Worm (Caenorhabditis elegans) whole organism, L1 larva: ENCODE results near the gene C25E10.12.

ENCODE experiments used
- C04F5.9 ChIP-seq: sonication (generic microtip); optimal IDR thresholded peaks from 2 replicates; lab custom pipeline; 2016; ENCODE audit warnings: missing genetic modification characterization, missing compliant biosample characterization
- C16A3.4 ChIP-seq: fragments of 150-350 bp; optimal IDR thresholded peaks from 2 replicates; lab custom pipeline; 2014; ENCODE audit warnings: missing biosample characterization, missing genetic modification characterization
- C34B4.2 ChIP-seq: sonication (generic microtip); optimal IDR thresholded peaks from 2 replicates; lab custom pipeline; 2017; ENCODE audit warnings: mild to moderate bottlenecking, missing genetic modification characterization, missing compliant biosample characterization
- F16B12.6 ChIP-seq: fragments of 150-350 bp; optimal IDR thresholded peaks from 2 replicates; lab custom pipeline; 2014; ENCODE audit warnings: missing biosample characterization, missing genetic modification characterization
- aha-1 ChIP-seq: fragments of 150-350 bp; optimal IDR thresholded peaks from 2 replicates; lab custom pipeline; 2014; ENCODE audit warnings: missing biosample characterization, missing genetic modification characterization
- alr-1 ChIP-seq: fragments of 200-800 bp; sonication (Bioruptor generic); optimal IDR thresholded peaks from 2 replicates; lab custom pipeline; 2018; ENCODE audit warnings: borderline replicate concordance, mild to moderate bottlenecking, missing genetic modification characterization, missing compliant biosample characterization
- ama-1 ChIP-seq: fragments of 150-350 bp; optimal IDR thresholded peaks from 2 replicates; lab custom pipeline; 2014
- ceh-90 ChIP-seq: sonication (generic microtip); optimal IDR thresholded peaks from 2 replicates; lab custom pipeline; 2016; ENCODE audit warnings: missing genetic modification characterization, missing compliant biosample characterization
- dsc-1 ChIP-seq: sonication (generic microtip); optimal IDR thresholded peaks from 2 replicates; lab custom pipeline; 2016; ENCODE audit warnings: mild to moderate bottlenecking, missing genetic modification characterization, missing compliant biosample characterization
- efl-3 ChIP-seq: fragments of 200-800 bp; sonication (Bioruptor generic); optimal IDR thresholded peaks from 2 replicates; lab custom pipeline; 2018; ENCODE audit warnings: mild to moderate bottlenecking, missing genetic modification characterization, missing compliant biosample characterization
- egl-13 ChIP-seq: sonication (generic microtip); optimal IDR thresholded peaks from 2 replicates; lab custom pipeline; 2016; ENCODE audit warnings: missing genotype, missing genetic modification reagents, missing genetic modification characterization, missing compliant biosample characterization
- elt-2 ChIP-seq: sonication (generic microtip); optimal IDR thresholded peaks from 2 replicates; lab custom pipeline; 2016; ENCODE audit warnings: missing genetic modification characterization, mild to moderate bottlenecking, inconsistent platforms, missing compliant biosample characterization, missing genetic modification reagents
- elt-3 ChIP-seq, 6 experiments: fragments of 150-350 bp in 1 of 6; sonication (generic microtip); optimal IDR thresholded peaks; 2 replicates each; lab custom pipeline; 2017 to 2018; ENCODE audit warnings: missing biosample characterization in 6 of 6, missing genetic modification characterization in 6 of 6, inconsistent platforms in 1 of 6
- fkh-4 ChIP-seq: sonication (generic microtip); optimal IDR thresholded peaks from 2 replicates; lab custom pipeline; 2016; ENCODE audit warnings: missing compliant biosample characterization, missing genetic modification characterization, borderline replicate concordance
- fkh-8 ChIP-seq: sonication (generic microtip); optimal IDR thresholded peaks from 2 replicates; lab custom pipeline; 2016; ENCODE audit warnings: mild to moderate bottlenecking, missing genetic modification characterization, missing compliant biosample characterization
- fos-1 ChIP-seq: fragments of 150-350 bp; optimal IDR thresholded peaks from 2 replicates; lab custom pipeline; 2014; ENCODE audit warnings: missing biosample characterization, missing genetic modification characterization
- lin-13 ChIP-seq: fragments of 150-350 bp; optimal IDR thresholded peaks from 2 replicates; lab custom pipeline; 2014; ENCODE audit warnings: missing biosample characterization, missing genetic modification reagents, missing genetic modification characterization
- lin-35 ChIP-seq, 2 experiments: fragments of 150-350 bp; optimal IDR thresholded peaks; 2 replicates each; lab custom pipeline; 2014; ENCODE audit warnings: missing biosample characterization in 2 of 2, missing genetic modification characterization in 2 of 2, missing genetic modification reagents in 2 of 2
- mdl-1 ChIP-seq, 2 experiments: fragments of 150-350 bp; optimal IDR thresholded peaks; 2 replicates each; lab custom pipeline; 2014 to 2017; ENCODE audit warnings: missing biosample characterization in 2 of 2, missing genetic modification characterization in 2 of 2, inconsistent platforms in 1 of 2
- mef-2 ChIP-seq: fragments of 150-350 bp; optimal IDR thresholded peaks from 2 replicates; lab custom pipeline; 2014; ENCODE audit warnings: missing biosample characterization, missing genetic modification characterization
- nhr-12 ChIP-seq: sonication (generic microtip); optimal IDR thresholded peaks from 2 replicates; lab custom pipeline; 2017; ENCODE audit warnings: missing biosample characterization, missing genetic modification characterization
- nhr-237 ChIP-seq: fragments of 150-350 bp; optimal IDR thresholded peaks from 2 replicates; lab custom pipeline; 2014; ENCODE audit warnings: missing biosample characterization, missing genetic modification characterization
- nhr-47 ChIP-seq: sonication (generic microtip); optimal IDR thresholded peaks from 2 replicates; lab custom pipeline; 2016; ENCODE audit warnings: mild to moderate bottlenecking, missing genetic modification characterization, moderate library complexity, missing compliant biosample characterization
- nhr-84 ChIP-seq: sonication (generic microtip); optimal IDR thresholded peaks from 2 replicates; lab custom pipeline; 2017; ENCODE audit warnings: missing biosample characterization, missing genetic modification characterization
- pqm-1 ChIP-seq: sonication (generic microtip); optimal IDR thresholded peaks from 3 replicates; lab custom pipeline; 2017; ENCODE audit warnings: missing biosample characterization, missing genetic modification characterization
- rnt-1 ChIP-seq: sonication (generic microtip); optimal IDR thresholded peaks from 2 replicates; lab custom pipeline; 2016; ENCODE audit warnings: mild to moderate bottlenecking, missing genetic modification characterization, moderate library complexity, missing compliant biosample characterization
- snu-23 ChIP-seq: sonication (generic microtip); optimal IDR thresholded peaks from 2 replicates; lab custom pipeline; 2016; ENCODE audit warnings: missing genetic modification characterization, missing compliant biosample characterization
- sox-4 ChIP-seq: sonication (generic microtip); optimal IDR thresholded peaks from 2 replicates; lab custom pipeline; 2016; ENCODE audit warnings: missing genetic modification characterization, missing compliant biosample characterization
- sptf-1 ChIP-seq: fragments of 150-350 bp; optimal IDR thresholded peaks from 2 replicates; lab custom pipeline; 2014; ENCODE audit warnings: missing biosample characterization, missing genetic modification characterization
- swsn-7 ChIP-seq: sonication (generic microtip); optimal IDR thresholded peaks from 2 replicates; lab custom pipeline; 2016; ENCODE audit warnings: missing genetic modification characterization, missing compliant biosample characterization
- tlp-1 ChIP-seq: fragments of 150-350 bp; optimal IDR thresholded peaks from 2 replicates; lab custom pipeline; 2014; ENCODE audit warnings: missing biosample characterization, missing genetic modification characterization
- unc-130 ChIP-seq: fragments of 150-350 bp; optimal IDR thresholded peaks from 2 replicates; lab custom pipeline; 2017; ENCODE audit warnings: missing biosample characterization, missing genetic modification characterization, inconsistent platforms
- unc-30 ChIP-seq: sonication (generic microtip); optimal IDR thresholded peaks from 2 replicates; lab custom pipeline; 2017; ENCODE audit warnings: missing biosample characterization, missing genetic modification characterization
- zag-1 ChIP-seq: fragments of 150-350 bp; optimal IDR thresholded peaks from 2 replicates; lab custom pipeline; 2014; ENCODE audit warnings: missing biosample characterization, missing genetic modification characterization
- ztf-11 ChIP-seq, 2 experiments: sonication (generic microtip); optimal IDR thresholded peaks; 2 replicates each; lab custom pipeline; 2016 to 2017; ENCODE audit warnings: missing genetic modification characterization in 2 of 2, missing biosample characterization in 1 of 2, missing compliant biosample characterization in 1 of 2
- ztf-4 ChIP-seq: fragments of 150-350 bp; optimal IDR thresholded peaks from 2 replicates; lab custom pipeline; 2014; ENCODE audit warnings: missing biosample characterization, missing genetic modification characterization

The C25E10.12 gene

DNA sequence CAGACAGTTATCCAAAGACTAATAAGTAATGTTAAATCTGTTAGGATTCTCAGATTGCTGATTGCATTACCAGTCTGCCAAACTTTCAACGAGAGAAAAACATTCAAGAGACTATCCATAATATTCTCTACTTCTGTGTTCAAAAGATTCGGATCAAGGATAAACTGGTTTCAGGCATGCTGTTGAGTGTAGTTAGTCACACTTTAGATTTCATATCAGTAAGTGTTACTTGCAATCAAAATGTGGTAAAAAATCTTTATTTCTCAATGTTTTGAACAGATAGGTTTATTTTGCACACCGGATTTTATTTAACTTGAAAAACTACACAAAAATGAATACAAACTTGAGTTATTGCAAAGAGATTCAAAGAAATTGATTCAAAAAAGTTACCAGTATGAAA is 40.2 kb downstream of the C25E10.12 start, which contains the start of gene oac-41:
TSS of gene oac-41 (minus strand) at position 101 of the 400 bp plus-strand sequence.
- no peak for TF ChIP-seq efl-3
- no peak for TF ChIP-seq mdl-1 (tag; optimal IDR thresholded peaks at IDR 0.05; lab: Kevin White, UChicago)
- TF ChIP-seq lin-35 (GFP tag; optimal IDR thresholded peaks at IDR 0.05; lab: Kevin White, UChicago): no peak
- TF ChIP-seq nhr-47 (tag; lab: Kevin White, UChicago): no peak
- TF ChIP-seq dsc-1 (tag; lab: Kevin White, UChicago): no peak
- TF ChIP-seq elt-3 (tag; optimal IDR thresholded peaks at IDR 0.05; lab: Kevin White, UChicago): no peak
- TF ChIP-seq F16B12.6 (tag; lab: Kevin White, UChicago): no peak
- no peak for TF ChIP-seq ztf-4 (tag; lab: Kevin White, UChicago)
- no peak for TF ChIP-seq alr-1
- no peak for TF ChIP-seq unc-130 (tag; lab: Kevin White, UChicago)

DNA sequence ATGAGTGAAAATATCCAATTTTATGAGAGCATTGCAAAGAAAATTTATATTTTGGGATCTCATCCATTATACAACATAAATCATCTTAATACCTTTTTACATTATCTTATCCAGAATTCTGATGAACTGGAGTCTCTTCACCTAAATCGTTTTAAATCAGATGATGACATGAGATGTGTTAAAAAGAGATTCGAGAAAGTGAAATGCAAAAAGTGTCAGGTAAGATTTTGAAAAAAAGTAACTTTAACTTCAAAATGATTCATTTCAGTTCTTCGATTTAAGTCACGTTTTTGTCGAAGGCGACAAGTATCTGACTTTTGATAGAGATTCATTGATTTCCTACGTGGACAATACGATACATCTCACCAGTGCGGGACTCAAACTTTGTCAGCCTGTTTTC is 43.4 kb downstream of the C25E10.12 start:
- TF ChIP-seq snu-23 (no peak), mef-2 (no peak), egl-13 (tag; lab: Kevin White, UChicago) (no peak), lin-13 (no peak), nhr-12 (tag; lab: Kevin White, UChicago) (no peak), C16A3.4 (no peak), nhr-84 (tag; lab: Kevin White, UChicago) (no peak), C04F5.9 (no peak), aha-1 (tag; lab: Kevin White, UChicago) (no peak), mdl-1 (tag; optimal IDR thresholded peaks at IDR 0.05; lab: Kevin White, UChicago) (no peak), elt-3 (tag; optimal IDR thresholded peaks at IDR 0.05; lab: Kevin White, UChicago) (no peak), pqm-1 (tag; lab: Kevin White, UChicago) (no peak), C34B4.2 (no peak), zag-1 (tag; lab: Kevin White, UChicago) (no peak)

DNA sequence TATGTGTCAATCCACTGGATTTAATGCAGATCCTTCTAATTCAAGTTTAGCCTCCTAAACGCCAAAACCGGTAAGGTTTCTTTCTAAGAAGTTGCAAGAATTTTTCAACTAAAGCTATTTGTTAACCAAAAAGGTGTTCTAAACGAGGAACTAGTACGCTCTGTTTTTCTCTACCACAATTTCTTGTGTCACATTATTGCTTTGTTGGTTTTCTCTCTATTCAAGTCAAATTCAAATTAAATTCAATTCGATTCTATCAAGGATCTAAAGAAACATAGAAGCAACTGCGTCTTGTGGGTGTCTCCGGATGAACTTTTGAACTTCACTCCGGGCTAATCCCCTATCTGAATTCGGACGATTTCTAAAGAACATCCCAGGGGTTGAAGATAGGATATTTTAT is 45.8 kb downstream of the C25E10.12 start, which contains the start of gene oac-40:
TSS of gene oac-40 (plus strand) at position 301 of the 400 bp plus-strand sequence.
- no peak for TF ChIP-seq ceh-90 (tag; lab: Kevin White, UChicago)

DNA sequence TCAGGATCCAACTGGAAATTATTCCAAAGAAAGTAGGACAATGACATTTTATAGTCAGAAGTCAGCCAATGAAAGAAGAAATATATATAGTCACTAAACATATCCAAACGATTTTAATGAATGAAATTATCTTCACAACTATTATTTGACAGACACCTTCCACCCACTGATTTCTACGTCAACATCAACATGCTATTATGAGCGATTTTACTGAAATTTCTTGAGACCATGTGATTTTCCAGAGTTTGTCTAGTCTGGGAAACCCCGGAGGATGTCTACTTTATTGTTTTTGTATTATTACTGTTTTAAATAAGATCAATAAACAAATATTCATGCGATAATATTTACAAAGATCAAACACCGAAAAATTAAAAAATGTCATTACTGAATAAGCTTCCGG is 46.7 kb downstream of the C25E10.12 start, which contains the start of gene srt-18:
TSS of gene srt-18 (minus strand) at position 101 of the 400 bp plus-strand sequence.
- TF ChIP-seq snu-23 (no peak), unc-130 (tag; lab: Kevin White, UChicago) (no peak), elt-2 (tag; lab: Kevin White, UChicago) (no peak), lin-35 (GFP tag; optimal IDR thresholded peaks at IDR 0.05; lab: Kevin White, UChicago) (no peak), ztf-11 (tag; optimal IDR thresholded peaks at IDR 0.05; lab: Kevin White, UChicago) (no peak), nhr-237 (tag; lab: Kevin White, UChicago) (no peak), fkh-8 (no peak), tlp-1 (tag; lab: Kevin White, UChicago) (no peak), fkh-4 (tag; lab: Kevin White, UChicago) (no peak), sox-4 (tag; lab: Kevin White, UChicago) (no peak), lin-13 (no peak), rnt-1 (tag; lab: Kevin White, UChicago) (no peak)

DNA sequence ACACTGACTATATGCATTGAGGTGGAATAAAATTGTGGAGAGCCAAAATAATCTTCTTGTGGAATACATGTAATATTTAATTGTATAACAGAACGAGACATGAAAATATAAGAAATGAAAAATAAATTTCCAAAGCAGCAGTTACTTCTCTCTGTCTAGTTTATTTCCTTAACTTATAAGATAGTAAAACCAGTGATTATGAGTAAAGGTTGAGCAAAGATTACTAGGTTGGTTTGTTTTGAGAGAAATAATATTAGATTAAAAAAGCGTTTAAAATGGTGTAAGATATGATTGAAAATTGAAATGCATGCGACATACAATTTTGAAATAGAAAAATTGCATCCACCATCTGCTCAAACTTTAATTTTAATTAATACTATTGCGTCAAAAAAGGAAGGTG is 48.5 kb downstream of the C25E10.12 start, which contains the start of gene srh-201:
TSS of gene srh-201 (minus strand) at position 101 of the 400 bp plus-strand sequence.
- TF ChIP-seq fkh-4 (tag; lab: Kevin White, UChicago) (no peak), sptf-1 (tag; lab: Kevin White, UChicago) (no peak), unc-30 (tag; lab: Kevin White, UChicago) (no peak), ama-1 (lab: Kevin White, UChicago) (no peak), swsn-7 (tag; lab: Kevin White, UChicago) (no peak), F16B12.6 (tag; lab: Kevin White, UChicago) (no peak), fos-1 (no peak), aha-1 (tag; lab: Kevin White, UChicago) (no peak)
